Fruit fly (Drosophila melanogaster): Measurements from ENCODE around the gene skl.

skl gene

DNA sequence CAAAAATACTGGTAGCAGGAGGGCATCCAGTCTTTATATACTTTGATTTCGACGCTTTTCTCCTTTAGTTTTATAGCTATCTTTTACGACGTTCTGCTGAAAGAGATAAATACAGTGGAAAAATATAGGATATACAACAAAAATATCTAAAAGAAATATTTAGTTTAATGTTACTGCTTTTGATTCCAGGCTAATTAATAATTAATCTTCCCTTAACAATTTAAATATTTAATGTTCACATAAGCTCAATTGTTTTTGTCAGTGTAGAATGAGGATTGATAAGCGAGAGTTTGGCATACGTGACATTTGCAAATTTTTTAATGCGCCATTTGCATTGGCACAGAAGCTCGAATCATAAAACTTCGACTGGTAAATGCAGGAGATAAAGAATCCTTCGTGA, 35.4 kb downstream of the skl start (continued):
- no peak for TF ChIP-seq Lim3 (GFP tag; IDR thresholded peaks at IDR 0.05)
- no peak for TF ChIP-seq Tbp (GFP tag; optimal IDR thresholded peaks at IDR 0.05)
- no peak for TF ChIP-seq zfh2 (GFP tag; optimal IDR thresholded peaks at IDR 0.05)
- TF ChIP-seq dmrt11E (tag; optimal IDR thresholded peaks at IDR 0.05), result peak; percentile 76
- no peak for TF ChIP-seq B-H2 (GFP tag; optimal IDR thresholded peaks at IDR 0.05)
- TF ChIP-seq CG2712 (tag; optimal IDR thresholded peaks at IDR 0.05), result peak; percentile 66
- TF ChIP-seq CG12391 (tag; optimal IDR thresholded peaks at IDR 0.05), result peak; percentile 38
- TF ChIP-seq Hmx (GFP tag; optimal IDR thresholded peaks at IDR 0.05), result no peak
- no peak for TF ChIP-seq Ets65A (GFP tag)
- peak; percentile 40 for TF ChIP-seq CG14710 (tag; optimal IDR thresholded peaks at IDR 0.05)
- TF ChIP-seq stwl (tag; optimal IDR thresholded peaks at IDR 0.05), result peak; percentile 1
- no peak for TF ChIP-seq CG10321 (GFP tag; IDR thresholded peaks at IDR 0.05)
- no peak for TF ChIP-seq CG6689 (GFP tag; IDR thresholded peaks at IDR 0.05)
- no peak for TF ChIP-seq ranshi (GFP tag; IDR thresholded peaks at IDR 0.05)
- peak; percentile 25 for TF ChIP-seq CG8388 (GFP tag; optimal IDR thresholded peaks at IDR 0.05)
- peak in 1 of 2 experiments; percentile 18 for TF ChIP-seq eve (GFP tag; optimal IDR thresholded peaks at IDR 0.05)
- TF ChIP-seq nerfin-2 (GFP tag; IDR thresholded peaks at IDR 0.05; ENCODE audit: partially characterized antibody), result no peak
- no peak for TF ChIP-seq CG18619 (GFP tag; optimal IDR thresholded peaks at IDR 0.05)
- no peak for TF ChIP-seq CG4617 (GFP tag; optimal IDR thresholded peaks at IDR 0.05; ENCODE audit: borderline replicate concordance)
- TF ChIP-seq nmo (GFP tag; optimal IDR thresholded peaks at IDR 0.05), result peak; percentile 18
- TF ChIP-seq btn (GFP tag; optimal IDR thresholded peaks at IDR 0.05), result no peak
- TF ChIP-seq CG4424 (GFP tag; optimal IDR thresholded peaks at IDR 0.05), result peak; percentile 7
- peak; percentile 18 for TF ChIP-seq trem (tag; optimal IDR thresholded peaks at IDR 0.05)
- no peak for TF ChIP-seq tin (GFP tag; optimal IDR thresholded peaks at IDR 0.05)
- TF ChIP-seq CG1603 (tag; optimal IDR thresholded peaks at IDR 0.05), result peak; percentile 25
- TF ChIP-seq Camta (GFP tag; optimal IDR thresholded peaks at IDR 0.05), result no peak
- TF ChIP-seq mirr (GFP tag; optimal IDR thresholded peaks at IDR 0.05), result no peak
- no peak for TF ChIP-seq CG9817 (tag; optimal IDR thresholded peaks at IDR 0.05)
- no peak for TF ChIP-seq CG12942 (GFP tag; optimal IDR thresholded peaks at IDR 0.05)
- TF ChIP-seq CG6813 (GFP tag; optimal IDR thresholded peaks at IDR 0.05), result no peak
- TF ChIP-seq org-1 (GFP tag; optimal IDR thresholded peaks at IDR 0.05), result no peak
- TF ChIP-seq lbe (GFP tag; optimal IDR thresholded peaks at IDR 0.05), result no peak
- peak; percentile 25 for TF ChIP-seq Blimp-1 (GFP tag; optimal IDR thresholded peaks at IDR 0.05)
- TF ChIP-seq sug (tag; optimal IDR thresholded peaks at IDR 0.05), result no peak
- TF ChIP-seq crol (GFP tag; IDR thresholded peaks at IDR 0.05), result no peak
- TF ChIP-seq CG10979 (tag; optimal IDR thresholded peaks at IDR 0.05), result peak; percentile 63
- TF ChIP-seq row (GFP tag; IDR thresholded peaks at IDR 0.05), result peak; percentile 25; the same call in 1 of the 3 replicates
- peak; percentile 38 for TF ChIP-seq CG7839 (tag; optimal IDR thresholded peaks at IDR 0.05)
- TF ChIP-seq CG15696 (tag; optimal IDR thresholded peaks at IDR 0.05), result peak; percentile 9
- TF ChIP-seq prd (optimal IDR thresholded peaks at IDR 0.05), result no peak
- peak; percentile 54; the same call in 2 of the 3 replicates for TF ChIP-seq prd (GFP tag; IDR thresholded peaks at IDR 0.05)
- TF ChIP-seq CG4328 (GFP tag; optimal IDR thresholded peaks at IDR 0.05), result no peak
- TF ChIP-seq disco-r (GFP tag; optimal IDR thresholded peaks at IDR 0.05), result no peak
- TF ChIP-seq D19A (tag; optimal IDR thresholded peaks at IDR 0.05), result peak; percentile 5
- peak; percentile 50 for TF ChIP-seq ara (GFP tag; IDR thresholded peaks at IDR 0.05)
- TF ChIP-seq Bteb2 (GFP tag; optimal IDR thresholded peaks at IDR 0.05), result no peak
- TF ChIP-seq lola (GFP tag; optimal IDR thresholded peaks at IDR 0.05), result peak in 1 of 3 experiments; percentile 51
- TF ChIP-seq CG8765 (GFP tag; IDR thresholded peaks at IDR 0.05), result no peak
- no peak for TF ChIP-seq knrl (GFP tag; IDR thresholded peaks at IDR 0.05; ENCODE audit: partially characterized antibody)
- TF ChIP-seq CG7987 (GFP tag; optimal IDR thresholded peaks at IDR 0.05), result no peak
- TF ChIP-seq CG2889 (GFP tag; IDR thresholded peaks at IDR 0.05), result no peak

All from whole organism, embryonic.